Fruit fly (Drosophila melanogaster) Kc167 (cell line): ENCODE measurements around the gene mahe.

Source experiments
- h ChIP-seq: fragments of >200 bp; optimal IDR thresholded peaks from 3 replicates; lab custom pipeline; 2018; ENCODE audit warnings: missing external identifiers
- insv ChIP-seq: fragments of >200 bp; optimal IDR thresholded peaks from 3 replicates; lab custom pipeline; 2018; ENCODE audit warnings: missing external identifiers
- psq ChIP-seq: fragments of >200 bp; optimal IDR thresholded peaks from 2 replicates; lab custom pipeline; 2017; ENCODE audit warnings: missing external identifiers
- ttk ChIP-seq: sonication (Bioruptor generic); optimal IDR thresholded peaks from 2 replicates; lab custom pipeline; 2017; ENCODE audit warnings: missing external identifiers

DNA sequence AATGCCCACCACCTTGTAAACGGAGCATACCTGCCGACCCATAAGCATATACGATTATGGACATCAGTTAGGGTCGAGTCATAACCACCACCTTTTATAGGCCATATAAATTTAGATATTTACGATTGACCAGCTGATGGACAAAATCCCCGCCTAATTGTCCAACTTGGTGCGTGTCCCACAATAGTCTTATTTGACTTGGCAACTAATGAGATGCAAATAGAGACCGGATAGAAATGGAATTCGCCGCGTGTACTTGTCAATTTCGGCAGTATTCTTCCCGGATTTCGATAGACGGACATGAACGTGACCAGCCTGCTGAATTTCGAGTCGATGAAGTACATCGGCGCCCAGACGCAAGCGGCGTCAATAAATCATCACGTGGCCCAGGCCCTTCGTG is 46.8 kb downstream of the mahe start, which contains the start of gene Ir7g:
- TF ChIP-seq psq (lab: Kevin White, UChicago) (no peak), ttk (lab: Kevin White, UChicago) (no peak), h (lab: Kevin White, UChicago) (no peak), insv (lab: Kevin White, UChicago) (no peak)
